Worm (Caenorhabditis elegans) whole organism, L4/young adult: ENCODE data around the gene nhr-176.
"Not testable (repeated sequence)": the region's sequence is repeated elsewhere in the genome, so short reads cannot be mapped to it uniquely, and the experiment has no call there.

Experiments used
- W03F9.2 ChIP-seq: fragments of 150-350 bp; optimal IDR thresholded peaks from 2 replicates; lab custom pipeline; 2014; ENCODE audit warnings: missing biosample characterization, missing genetic modification characterization
- dao-5 ChIP-seq: sonication (generic microtip); optimal IDR thresholded peaks from 2 replicates; lab custom pipeline; 2016; ENCODE audit warnings: missing genotype, missing genetic modification characterization, moderate library complexity, missing compliant biosample characterization
- him-1 ChIP-seq: sonication (generic microtip); optimal IDR thresholded peaks from 2 replicates; lab custom pipeline; 2016; ENCODE audit warnings: missing genotype, missing genetic modification reagents, missing genetic modification characterization, missing compliant biosample characterization

The nhr-176 gene

DNA sequence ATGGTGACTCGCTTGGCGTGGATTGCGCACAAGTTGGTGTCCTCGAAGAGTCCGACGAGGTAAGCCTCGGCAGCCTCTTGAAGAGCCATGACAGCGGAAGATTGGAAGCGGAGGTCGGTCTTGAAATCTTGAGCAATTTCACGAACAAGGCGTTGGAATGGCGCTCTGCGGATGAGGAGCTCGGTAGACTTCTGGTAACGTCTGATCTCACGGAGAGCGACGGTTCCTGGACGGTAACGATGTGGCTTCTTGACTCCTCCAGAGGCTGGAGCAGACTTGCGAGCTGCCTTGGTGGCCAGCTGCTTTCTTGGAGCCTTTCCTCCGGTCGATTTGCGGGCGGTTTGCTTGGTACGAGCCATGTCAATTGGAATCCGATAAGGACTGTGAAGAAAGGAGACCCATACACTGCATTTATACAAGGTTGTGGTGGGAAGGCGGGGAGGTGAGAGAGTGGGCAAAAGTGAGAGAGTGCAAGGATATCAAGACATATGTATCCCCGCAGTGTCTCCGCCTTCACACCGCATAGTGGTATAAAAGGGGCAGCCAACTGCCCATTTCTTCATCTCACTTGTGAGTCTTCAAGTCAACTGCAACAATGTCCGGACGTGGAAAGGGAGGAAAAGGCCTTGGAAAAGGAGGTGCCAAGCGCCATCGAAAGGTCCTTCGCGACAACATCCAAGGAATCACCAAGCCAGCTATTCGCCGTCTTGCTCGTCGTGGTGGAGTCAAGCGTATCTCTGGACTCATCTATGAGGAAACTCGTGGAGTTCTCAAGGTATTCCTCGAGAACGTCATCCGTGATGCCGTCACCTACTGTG is 29.0 kb upstream of the nhr-176 start, which contains the start of the genes his-2 and his-1:
TSS of gene his-2 (minus strand) at position 359 of the 818 bp plus-strand sequence.
TSS of gene his-1 (plus strand) at position 596 of the 818 bp plus-strand sequence.
- TF ChIP-seq him-1, dao-5, W03F9.2 (tag; lab: Kevin White, UChicago): not testable (repeated sequence)

DNA sequence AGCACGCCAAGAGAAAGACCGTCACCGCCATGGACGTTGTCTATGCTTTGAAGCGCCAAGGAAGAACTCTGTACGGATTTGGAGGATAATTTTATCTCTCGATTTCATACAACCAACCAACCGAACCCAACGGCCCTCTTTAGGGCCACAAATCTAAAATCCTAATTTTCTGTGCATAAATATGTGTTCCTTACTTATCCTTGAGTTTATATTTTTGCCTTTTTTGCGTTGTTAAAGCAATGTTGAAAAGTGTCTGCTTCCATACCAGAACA is 28.4 kb upstream of the nhr-176 start:
- TF ChIP-seq dao-5 (tag; lab: Kevin White, UChicago) = no peak
- TF ChIP-seq him-1 (tag; lab: Kevin White, UChicago) = no peak

DNA sequence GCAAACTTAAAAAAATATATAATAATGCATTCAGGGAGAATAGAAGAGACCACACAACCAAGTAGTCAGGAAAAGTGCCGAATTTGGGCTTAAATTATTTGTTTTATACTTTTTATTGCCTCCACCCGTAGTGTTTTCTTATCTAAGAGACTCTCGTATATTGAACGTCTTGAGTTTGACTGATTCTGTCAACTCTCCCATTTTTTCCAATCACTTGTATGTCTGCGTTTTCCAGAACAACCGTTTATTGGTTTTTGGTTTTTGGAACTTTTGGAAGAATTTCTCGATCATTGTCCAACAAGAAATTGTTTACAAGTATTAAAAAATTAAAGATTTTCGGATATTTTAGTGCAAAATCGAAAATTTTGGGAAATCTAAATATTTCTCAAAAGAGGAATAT is 27.4 kb upstream of the nhr-176 start:
- no peak for TF ChIP-seq dao-5 (tag; lab: Kevin White, UChicago)

DNA sequence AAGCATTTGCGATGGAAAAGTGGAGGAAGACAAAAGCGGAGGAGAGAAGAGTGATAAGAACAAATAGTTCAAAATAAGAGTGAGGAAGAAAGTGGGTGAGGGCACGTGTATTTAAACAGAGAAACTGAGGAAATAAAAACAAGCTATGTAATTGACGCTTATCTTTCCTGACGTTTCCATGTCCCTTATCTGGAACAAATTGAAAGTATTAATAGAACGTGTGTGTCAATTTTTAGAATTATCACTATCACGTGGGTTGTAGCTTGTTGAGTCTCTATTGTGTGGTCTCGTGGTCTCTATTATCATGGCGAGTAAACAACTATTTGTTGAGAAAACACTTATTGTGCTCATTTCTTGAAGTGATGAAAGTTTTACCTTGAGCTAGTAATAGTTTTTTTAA is 25.3 kb upstream of the nhr-176 start, which contains the start of gene T10C6.15:
TSS of gene T10C6.15 (minus strand) at position 104 of the 400 bp plus-strand sequence.
- no peak for TF ChIP-seq him-1 (tag; lab: Kevin White, UChicago)
- TF ChIP-seq W03F9.2 (tag; lab: Kevin White, UChicago) = no peak
- TF ChIP-seq dao-5 (tag; lab: Kevin White, UChicago) = no peak

DNA sequence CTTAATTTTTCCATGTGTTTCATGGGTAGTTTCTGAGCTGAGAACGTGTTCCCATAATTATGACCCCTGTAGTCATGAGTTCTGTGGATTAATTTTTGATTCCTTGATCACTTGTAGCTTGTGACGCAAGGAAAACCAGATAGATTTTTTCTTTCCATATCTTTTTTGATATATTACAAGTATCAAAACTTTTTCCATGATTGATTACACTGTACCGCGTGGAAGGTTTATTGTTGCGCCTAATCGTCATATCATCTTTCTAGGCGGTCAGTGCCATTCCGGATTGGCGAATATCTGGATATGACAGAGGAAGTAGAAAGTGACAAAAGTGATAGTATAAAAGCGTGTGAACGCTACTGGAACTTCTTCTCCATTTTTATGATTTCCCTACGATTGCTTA is 24.6 kb upstream of the nhr-176 start, which contains the start of gene ZK285.2:
TSS of gene ZK285.2 (plus strand) at position 301 of the 400 bp plus-strand sequence.
- TF ChIP-seq him-1 (tag; lab: Kevin White, UChicago) (no peak), dao-5 (tag; lab: Kevin White, UChicago) (no peak), W03F9.2 (tag; lab: Kevin White, UChicago) (no peak)

DNA sequence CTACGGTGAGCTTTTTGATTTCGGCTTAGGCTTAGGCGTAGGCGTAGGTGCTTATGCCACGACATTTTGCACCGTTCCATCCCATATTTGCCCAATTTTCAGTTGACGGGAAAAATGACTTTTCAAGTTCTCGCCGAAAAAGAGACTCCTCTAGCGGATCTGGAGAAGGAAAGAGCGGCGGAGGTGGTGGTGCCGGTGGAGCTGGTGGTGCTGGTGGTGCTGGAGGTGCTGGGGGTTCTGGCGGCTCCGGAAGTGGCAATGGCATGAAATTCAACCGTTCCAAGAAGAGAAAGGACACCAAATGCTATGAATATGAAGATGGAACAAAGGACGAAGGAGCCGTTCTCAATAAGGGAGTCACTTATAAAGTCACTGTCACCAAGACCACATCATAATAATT is 24.1 kb upstream of the nhr-176 start:
- TF ChIP-seq him-1 (tag; lab: Kevin White, UChicago) (no peak), W03F9.2 (tag; lab: Kevin White, UChicago) (no peak), dao-5 (tag; lab: Kevin White, UChicago) (no peak)

DNA sequence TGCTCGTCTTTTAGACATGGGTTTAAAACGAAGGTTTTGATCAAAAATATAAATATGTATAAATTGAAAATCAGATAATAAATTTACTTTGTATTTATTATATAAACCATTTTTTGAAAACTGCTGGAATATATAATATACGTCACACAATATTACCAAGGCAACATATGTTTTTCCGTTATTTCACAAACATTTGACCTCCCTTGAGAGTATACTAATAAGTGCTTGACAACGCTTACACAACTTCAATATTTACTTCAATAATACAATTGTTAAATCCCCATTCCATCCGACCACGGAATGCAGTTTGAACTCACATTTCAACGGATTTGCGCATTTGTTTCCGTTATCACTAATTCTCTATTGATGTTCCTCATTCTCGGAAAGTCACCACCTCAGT is 23.6 kb upstream of the nhr-176 start, which contains the start of gene str-198:
TSS of gene str-198 (plus strand) at position 301 of the 400 bp plus-strand sequence.
- TF ChIP-seq dao-5 (tag; lab: Kevin White, UChicago) (no peak), W03F9.2 (tag; lab: Kevin White, UChicago) (no peak), him-1 (tag; lab: Kevin White, UChicago) (no peak)

DNA sequence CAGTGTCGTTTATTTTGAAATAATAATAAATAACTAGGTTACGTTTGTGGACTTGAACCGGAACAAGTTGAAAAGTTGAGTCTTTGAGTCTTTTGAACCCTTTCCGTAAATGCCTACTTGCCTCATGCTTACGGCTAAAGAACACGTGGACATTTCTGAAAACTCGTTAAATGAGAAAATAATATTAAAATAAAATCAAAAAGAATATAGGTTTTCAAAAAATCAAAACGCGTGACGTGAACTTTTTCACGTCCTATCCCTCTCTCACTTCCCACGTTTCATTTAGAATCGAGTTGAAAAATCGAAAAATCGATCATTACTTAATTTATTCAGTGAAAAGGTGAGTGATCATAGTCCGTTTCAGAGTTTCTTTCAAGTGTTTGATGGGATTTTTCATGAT is 21.9 kb upstream of the nhr-176 start, which contains the start of gene best-12:
TSS of gene best-12 (plus strand) at position 301 of the 400 bp plus-strand sequence.
- no peak for TF ChIP-seq him-1 (tag; lab: Kevin White, UChicago)
- TF ChIP-seq dao-5 (tag; lab: Kevin White, UChicago) = no peak
- no peak for TF ChIP-seq W03F9.2 (tag; lab: Kevin White, UChicago)

DNA sequence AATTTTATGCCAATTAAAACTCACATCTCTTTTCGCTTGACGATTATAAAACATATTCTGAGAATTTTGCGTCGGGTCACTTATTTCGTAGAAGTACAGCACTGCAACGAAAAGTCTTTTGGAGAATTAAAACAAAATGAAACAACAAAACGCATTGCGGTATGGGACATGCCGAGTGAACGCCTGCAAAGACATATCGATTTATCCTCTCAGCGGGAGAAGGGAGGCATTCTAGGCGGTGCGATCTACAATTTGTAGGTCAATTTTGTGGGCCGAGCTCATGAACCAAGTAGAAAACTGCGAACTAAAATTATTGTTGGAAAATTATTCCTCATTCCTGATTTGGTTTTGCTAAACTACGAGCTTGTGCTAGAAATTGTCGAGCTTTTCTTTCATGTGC is 17.8 kb upstream of the nhr-176 start, which contains the start of gene F14H3.3:
TSS of gene F14H3.3 (minus strand) at position 101 of the 400 bp plus-strand sequence.
- TF ChIP-seq W03F9.2 (tag; lab: Kevin White, UChicago) (no peak), dao-5 (tag; lab: Kevin White, UChicago) (no peak), him-1 (tag; lab: Kevin White, UChicago) (no peak)

DNA sequence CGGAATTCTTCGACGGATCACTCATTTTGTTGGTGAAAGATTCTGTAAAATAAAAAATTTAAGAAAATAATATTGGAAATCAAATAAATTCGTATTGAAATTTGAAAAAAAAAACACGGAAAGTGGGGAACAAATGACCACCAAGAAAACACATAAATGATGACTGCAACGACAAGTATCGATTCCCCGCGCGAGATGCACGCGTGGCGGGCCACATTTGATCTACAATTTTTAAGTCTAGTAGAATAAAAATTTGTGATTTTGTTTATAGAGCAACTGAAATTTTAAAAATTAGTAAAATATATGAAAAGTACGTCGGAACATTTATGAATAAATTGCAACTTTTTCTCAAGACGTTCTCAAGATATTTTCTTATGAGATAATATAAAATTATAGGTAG is 16.1 kb upstream of the nhr-176 start, which contains the start of gene F14H3.4:
TSS of gene F14H3.4 (minus strand) at position 42 of the 400 bp plus-strand sequence.
- TF ChIP-seq W03F9.2 (tag; lab: Kevin White, UChicago) (no peak), dao-5 (tag; lab: Kevin White, UChicago) (no peak), him-1 (tag; lab: Kevin White, UChicago) (no peak)

DNA sequence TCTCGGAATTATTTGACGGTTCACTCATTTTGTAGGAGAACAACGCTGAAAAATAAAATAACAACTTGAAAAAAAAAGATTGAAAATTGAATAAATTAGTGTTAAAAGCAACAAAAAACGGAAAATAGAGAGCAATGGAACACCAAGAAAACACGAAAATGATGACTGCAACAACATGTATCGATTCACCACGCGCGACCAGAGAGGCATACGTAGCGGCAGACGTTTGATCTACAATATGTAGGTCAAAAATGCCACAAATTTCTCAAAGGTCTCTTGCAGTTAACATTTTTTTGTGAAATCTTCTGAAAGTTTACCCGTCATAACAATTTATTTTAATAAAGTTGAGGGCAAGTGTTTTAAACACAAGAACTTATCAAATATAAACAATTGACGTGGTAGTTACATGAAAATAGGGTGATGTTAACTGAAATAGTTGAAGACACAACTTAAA is 14.1 kb upstream of the nhr-176 start, which contains the start of gene F14H3.5:
TSS of gene F14H3.5 (minus strand) at position 51 of the 454 bp plus-strand sequence.
- TF ChIP-seq dao-5 (tag; lab: Kevin White, UChicago) (no peak), him-1 (tag; lab: Kevin White, UChicago) (no peak), W03F9.2 (tag; lab: Kevin White, UChicago) (no peak)

DNA sequence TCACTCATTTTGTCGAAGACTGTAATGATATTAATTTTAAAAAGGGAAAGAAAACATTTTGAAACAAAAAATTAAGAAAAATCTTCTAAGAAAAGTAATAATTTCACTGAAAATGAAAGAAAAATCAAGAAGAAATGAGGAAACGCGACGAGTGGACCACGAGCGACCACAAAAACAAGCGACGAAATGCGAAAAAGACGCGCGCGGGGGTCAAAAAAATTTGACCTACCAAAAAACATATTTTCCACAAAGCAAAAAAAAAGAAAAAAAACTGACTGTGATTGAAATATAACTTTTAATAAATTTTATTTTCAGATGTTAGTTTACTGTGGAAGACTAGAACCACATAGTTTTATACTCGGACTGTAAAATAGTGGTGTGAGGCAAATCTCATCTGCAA is 12.3 kb upstream of the nhr-176 start, which contains the start of gene F14H3.6:
TSS of gene F14H3.6 (minus strand) at position 22 of the 400 bp plus-strand sequence.
- no peak for TF ChIP-seq dao-5 (tag; lab: Kevin White, UChicago)

DNA sequence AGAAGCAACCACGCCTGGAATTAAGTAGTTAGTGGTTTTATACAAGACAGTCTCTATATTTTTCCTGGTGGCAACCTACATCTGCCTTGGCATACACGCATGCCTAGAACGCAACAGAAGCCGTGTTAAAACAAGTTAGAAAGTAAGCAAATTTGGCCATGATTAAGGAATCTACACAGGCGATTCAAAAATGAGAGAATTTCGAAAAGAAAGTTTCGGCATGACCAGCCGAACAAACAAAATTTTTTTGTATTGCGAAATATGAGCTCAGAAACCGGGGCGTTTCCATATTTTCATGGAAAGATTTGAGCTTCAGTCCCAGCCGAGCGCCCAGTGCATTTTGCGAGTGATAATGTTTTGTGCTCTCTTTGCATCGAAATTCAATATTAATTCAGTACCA is 11.0 kb upstream of the nhr-176 start, which contains the start of gene F14H3.15:
TSS of gene F14H3.15 (minus strand) at position 101 of the 400 bp plus-strand sequence.
- TF ChIP-seq him-1 (tag; lab: Kevin White, UChicago) (no peak), W03F9.2 (tag; lab: Kevin White, UChicago) (no peak), dao-5 (tag; lab: Kevin White, UChicago) (no peak)
